Fruit fly (Drosophila melanogaster): ENCODE results near the gene CG44198.
A peak's percentile ranks its signal among the peaks of the same experiment; 100 is the strongest.

DNA sequence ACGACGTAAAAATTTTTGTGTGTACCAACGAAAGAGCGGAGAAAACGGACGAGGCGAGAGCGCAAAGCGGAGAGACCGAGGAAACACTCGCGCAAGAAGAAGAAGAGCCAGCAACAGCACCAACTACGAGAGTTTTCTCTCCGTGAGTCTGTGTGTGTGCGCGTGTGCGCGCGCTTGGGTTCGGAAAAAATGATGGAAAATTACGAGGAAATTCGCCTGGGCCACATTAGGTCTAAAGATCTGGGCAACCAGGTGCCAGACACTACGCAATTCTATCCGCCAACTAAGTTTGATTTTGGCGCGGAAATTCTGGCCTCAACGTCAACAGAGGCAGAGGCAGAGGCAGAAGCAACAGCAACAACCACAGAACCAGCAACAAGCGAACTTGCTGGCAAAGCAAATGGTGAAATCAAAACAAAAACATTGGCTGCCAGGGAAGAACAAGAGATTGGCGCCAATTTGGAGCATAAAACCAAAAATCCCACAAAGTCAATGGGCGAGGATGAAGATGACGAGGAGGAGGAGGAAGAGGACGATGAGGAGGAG is 46.9 kb upstream of the CG44198 start, which contains the start of gene DnaJ-H:
- TF ChIP-seq CG17806 (tag; optimal IDR thresholded peaks at IDR 0.05) (no peak), fd96Ca (GFP tag; IDR thresholded peaks at IDR 0.05) (no peak), Snoo (tag; optimal IDR thresholded peaks at IDR 0.05) (no peak), CG13204 (GFP tag; optimal IDR thresholded peaks at IDR 0.05) (no peak), CG9948 (tag; optimal IDR thresholded peaks at IDR 0.05) (no peak), CG14655 (GFP tag; optimal IDR thresholded peaks at IDR 0.05) (no peak), gl (tag; optimal IDR thresholded peaks at IDR 0.05) (no peak), CG34367 (tag; optimal IDR thresholded peaks at IDR 0.05) (no peak), CG12605 (GFP tag; IDR thresholded peaks at IDR 0.05) (peak; percentile 17; the same call in 1 of the 2 replicates)

All from whole organism, pupa.